Worm (Caenorhabditis elegans): ENCODE data around the gene F27B10.1.
"Not testable (repeated sequence)": the region's sequence is repeated elsewhere in the genome, so short reads cannot be mapped to it uniquely, and the experiment has no call there.

F27B10.1 gene

ce11 chrV:7062790-7063189, 9.6 kb upstream of the F27B10.1 start, which contains the start of gene tmem-258:
Gene tmem-258 (plus strand): TSS chrV:7063174.
- TF ChIP-seq mep-1 (tag; optimal IDR thresholded peaks at IDR 0.05); ceh-43 (GFP tag; optimal IDR thresholded peaks at IDR 0.05); ceh-83 (GFP tag; optimal IDR thresholded peaks at IDR 0.05): not testable (repeated sequence)

- TF ChIP-seq mab-5 (tag; optimal IDR thresholded peaks at IDR 0.05) (no peak), unc-62 (GFP tag; optimal IDR thresholded peaks at IDR 0.05) (no peak), hlh-1 (tag; optimal IDR thresholded peaks at IDR 0.05) (no peak), ceh-39 (tag; optimal IDR thresholded peaks at IDR 0.05) (no peak), nhr-2 (tag; optimal IDR thresholded peaks at IDR 0.05) (no peak), ceh-83 (GFP tag; optimal IDR thresholded peaks at IDR 0.05) (no peak), mls-2 (tag; optimal IDR thresholded peaks at IDR 0.05) (no peak), tbx-8 (GFP tag; optimal IDR thresholded peaks at IDR 0.05) (no peak), lin-13 (tag; optimal IDR thresholded peaks at IDR 0.05) (no peak), mep-1 (tag; optimal IDR thresholded peaks at IDR 0.05) (no peak), ceh-43 (GFP tag; optimal IDR thresholded peaks at IDR 0.05) (no peak), lsy-2 (tag; optimal IDR thresholded peaks at IDR 0.05) (no peak), ztf-11 (tag; optimal IDR thresholded peaks at IDR 0.05) (no peak), blmp-1 (tag; optimal IDR thresholded peaks at IDR 0.05) (no peak), nhr-28 (tag; optimal IDR thresholded peaks at IDR 0.05) (no peak), nhr-12 (tag; optimal IDR thresholded peaks at IDR 0.05) (no peak), nhr-237 (tag; optimal IDR thresholded peaks at IDR 0.05) (no peak), pha-4 (tag; optimal IDR thresholded peaks at IDR 0.05) (no peak)
Observed at ce11 chrV:7065226-7065625, 7.2 kb upstream of the F27B10.1 start, which contains the start of gene Y57E12AR.1. Gene Y57E12AR.1 (minus strand): TSS chrV:7065326.

ce11 chrV:7068861-7069260, 3.5 kb upstream of the F27B10.1 start:
- TF ChIP-seq ztf-11 (tag; optimal IDR thresholded peaks at IDR 0.05) (no peak), ceh-39 (tag; optimal IDR thresholded peaks at IDR 0.05) (no peak), mls-2 (tag; optimal IDR thresholded peaks at IDR 0.05) (no peak), lsy-2 (tag; optimal IDR thresholded peaks at IDR 0.05) (no peak), M03D4.4 (tag; optimal IDR thresholded peaks at IDR 0.05) (no peak), snpc-4 (tag; optimal IDR thresholded peaks at IDR 0.05) (no peak), elt-3 (tag; optimal IDR thresholded peaks at IDR 0.05) (no peak), tbx-8 (GFP tag; optimal IDR thresholded peaks at IDR 0.05) (no peak), nhr-76 (tag; optimal IDR thresholded peaks at IDR 0.05) (no peak), unc-39 (tag; optimal IDR thresholded peaks at IDR 0.05) (no peak), cnd-1 (tag; optimal IDR thresholded peaks at IDR 0.05) (no peak), ces-1 (GFP tag; optimal IDR thresholded peaks at IDR 0.05) (no peak)

- TF ChIP-seq lin-32 (GFP tag; optimal IDR thresholded peaks at IDR 0.05) (no peak), ces-1 (GFP tag; optimal IDR thresholded peaks at IDR 0.05) (no peak), ceh-43 (GFP tag; optimal IDR thresholded peaks at IDR 0.05) (no peak), ztf-11 (tag; optimal IDR thresholded peaks at IDR 0.05) (no peak)
Observed at ce11 chrV:7069605-7070004, 2.8 kb upstream of the F27B10.1 start.

ce11 chrV:7075646-7076045, 3.2 kb downstream of the F27B10.1 start, which contains the start of gene npa-1:
Gene npa-1 (plus strand): TSS chrV:7075787.
- TF ChIP-seq blmp-1 (tag; optimal IDR thresholded peaks at IDR 0.05) (no peak), elt-1 (tag; optimal IDR thresholded peaks at IDR 0.05; ENCODE audit: borderline replicate concordance, insufficient read depth) (no peak), elt-3 (tag; optimal IDR thresholded peaks at IDR 0.05) (no peak), nhr-237 (tag; optimal IDR thresholded peaks at IDR 0.05) (no peak), lin-13 (tag; optimal IDR thresholded peaks at IDR 0.05) (no peak), bed-3 (GFP tag; optimal IDR thresholded peaks at IDR 0.05) (no peak), nhr-28 (tag; optimal IDR thresholded peaks at IDR 0.05) (no peak), sptf-1 (tag; optimal IDR thresholded peaks at IDR 0.05) (no peak), nhr-76 (tag; optimal IDR thresholded peaks at IDR 0.05) (no peak), ham-2 (GFP tag; optimal IDR thresholded peaks at IDR 0.05) (no peak), hlh-1 (tag; optimal IDR thresholded peaks at IDR 0.05) (no peak), ceh-83 (GFP tag; optimal IDR thresholded peaks at IDR 0.05) (no peak), cnd-1 (tag; optimal IDR thresholded peaks at IDR 0.05) (no peak)

ce11 chrV:7076161-7076560, 3.8 kb downstream of the F27B10.1 start:
- TF ChIP-seq flh-1 (GFP tag; optimal IDR thresholded peaks at IDR 0.05) = no peak

Measured in whole organism, mixed stage, embryonic.